Fruit fly (Drosophila melanogaster) S2 (cell line): ENCODE measurements around the gene CG12990.

ENCODE experiments used
- CG8478 ChIP-seq: fragments of >200 bp; optimal IDR thresholded peaks from 2 replicates; lab custom pipeline; 2018
- CTCF ChIP-seq, 2 experiments: fragments of >200 bp; optimal IDR thresholded peaks; 2 replicates each; lab custom pipeline; 2018

- TF ChIP-seq CG8478 (no peak), CTCF (optimal IDR thresholded peaks at IDR 0.05; lab: Kevin White, UChicago) (no peak)
Observed at dm6 chrX:17718423-17718822, 46.7 kb upstream of the CG12990 start.
